Fruit fly (Drosophila melanogaster) whole organism, embryonic: Measurements from ENCODE around the gene Sec23.
A peak's percentile ranks its signal among the peaks of the same experiment; 100 is the strongest.

Experiments
- Atf6 ChIP-seq: fragments of 200-800 bp; sonication (Bioruptor generic); IDR thresholded peaks from 2 replicates; pipeline ENCODE4 v1.3.6; 2022; ENCODE audit warnings: missing biosample characterization, missing genetic modification characterization
- Bgb ChIP-seq: fragments of 200-800 bp; sonication (Bioruptor generic); IDR thresholded peaks from 2 replicates; pipeline ENCODE4 v1.3.6; 2022; ENCODE audit warnings: missing biosample characterization, missing genetic modification characterization; ENCODE audit not compliant: partially characterized antibody
- CG10431 ChIP-seq: fragments of 200-800 bp; sonication (Bioruptor generic); optimal IDR thresholded peaks from 3 replicates; lab custom pipeline; 2018; ENCODE audit warnings: missing biosample characterization, mild to moderate bottlenecking, missing genetic modification characterization
- CG10959 ChIP-seq: fragments of 200-800 bp; sonication (Bioruptor generic); IDR thresholded peaks from 2 replicates; pipeline ENCODE4 v1.3.6; 2022; ENCODE audit warnings: missing biosample characterization, missing genetic modification characterization
- CG11085 ChIP-seq: fragments of 200-800 bp; sonication (Bioruptor generic); IDR thresholded peaks from 2 replicates; pipeline ENCODE4 v1.3.6; 2022; ENCODE audit warnings: missing biosample characterization, missing genetic modification characterization
- CG12104 ChIP-seq: fragments of 200-800 bp; sonication (Bioruptor generic); optimal IDR thresholded peaks from 3 replicates; lab custom pipeline; 2016; ENCODE audit warnings: missing biosample characterization, missing genetic modification characterization
- CG13123 ChIP-seq: fragments of 200-800 bp; sonication (Bioruptor generic); optimal IDR thresholded peaks from 2 replicates; lab custom pipeline; 2016; ENCODE audit warnings: missing biosample characterization, missing genetic modification characterization
- CG14965 ChIP-seq: fragments of 200-800 bp; sonication (Bioruptor generic); optimal IDR thresholded peaks from 2 replicates; lab custom pipeline; 2016; ENCODE audit warnings: missing biosample characterization, missing genetic modification characterization, borderline replicate concordance
- CG15696 ChIP-seq: fragments of 200-800 bp; sonication (Bioruptor generic); optimal IDR thresholded peaks from 2 replicates; lab custom pipeline; 2019; ENCODE audit warnings: missing biosample characterization, mild to moderate bottlenecking, missing genetic modification characterization, moderate library complexity
- CG16863 ChIP-seq: fragments of 200-800 bp; sonication (Bioruptor generic); optimal IDR thresholded peaks from 3 replicates; lab custom pipeline; 2016; ENCODE audit warnings: missing biosample characterization, missing genetic modification characterization
- CG17568 ChIP-seq: fragments of 200-800 bp; sonication (Bioruptor generic); optimal IDR thresholded peaks from 2 replicates; lab custom pipeline; 2018; ENCODE audit warnings: missing biosample characterization, mild to moderate bottlenecking, missing genetic modification characterization, moderate library complexity
- CG18619 ChIP-seq: fragments of 200-800 bp; sonication (Bioruptor generic); optimal IDR thresholded peaks from 3 replicates; lab custom pipeline; 2017; ENCODE audit warnings: missing biosample characterization, mild to moderate bottlenecking, missing genetic modification characterization
- CG18764 ChIP-seq: fragments of 200-800 bp; sonication (Bioruptor generic); optimal IDR thresholded peaks from 3 replicates; lab custom pipeline; 2016; ENCODE audit warnings: missing biosample characterization, missing genetic modification characterization
- CG2875 ChIP-seq: fragments of 200-800 bp; sonication (Bioruptor generic); optimal IDR thresholded peaks from 2 replicates; lab custom pipeline; 2017; ENCODE audit warnings: missing biosample characterization, mild to moderate bottlenecking, missing genetic modification characterization, missing genetic modification reagents
- CG31441 ChIP-seq: fragments of 200-800 bp; sonication (Bioruptor generic); IDR thresholded peaks from 2 replicates; pipeline ENCODE4 v1.3.6; 2022; ENCODE audit warnings: missing biosample characterization, missing genetic modification characterization
- CG33213 ChIP-seq: fragments of 200-800 bp; sonication (Bioruptor generic); optimal IDR thresholded peaks from 3 replicates; lab custom pipeline; 2016; ENCODE audit warnings: missing biosample characterization, missing genetic modification characterization
- CG4617 ChIP-seq: fragments of 200-800 bp; sonication (Bioruptor generic); optimal IDR thresholded peaks from 3 replicates; lab custom pipeline; 2016; ENCODE audit warnings: missing biosample characterization, missing genetic modification characterization, borderline replicate concordance
- CG5245 ChIP-seq: fragments of 200-800 bp; sonication (Bioruptor generic); optimal IDR thresholded peaks from 3 replicates; lab custom pipeline; 2016; ENCODE audit warnings: missing biosample characterization, missing genetic modification characterization
- CG6791 ChIP-seq: fragments of 200-800 bp; sonication (Bioruptor generic); IDR thresholded peaks from 3 replicates; pipeline ENCODE4 v1.3.6; 2022; ENCODE audit warnings: missing biosample characterization, missing genetic modification characterization; ENCODE audit not compliant: partially characterized antibody
- CG8478 ChIP-seq: fragments of >200 bp; optimal IDR thresholded peaks from 2 replicates; lab custom pipeline; 2018
- CG9437 ChIP-seq: fragments of 200-800 bp; sonication (Bioruptor generic); optimal IDR thresholded peaks from 2 replicates; lab custom pipeline; 2018; ENCODE audit warnings: missing biosample characterization, mild to moderate bottlenecking, missing genetic modification characterization
- D19B ChIP-seq: fragments of 200-800 bp; sonication (Bioruptor generic); optimal IDR thresholded peaks from 2 replicates; lab custom pipeline; 2017; ENCODE audit warnings: missing biosample characterization, mild to moderate bottlenecking, missing genetic modification characterization
- Elba2 ChIP-seq: fragments of 200-800 bp; sonication (Bioruptor generic); optimal IDR thresholded peaks from 3 replicates; lab custom pipeline; 2016; ENCODE audit warnings: missing biosample characterization, missing genetic modification characterization
- Hand ChIP-seq: fragments of 200-800 bp; sonication (Bioruptor generic); optimal IDR thresholded peaks from 2 replicates; lab custom pipeline; 2017; ENCODE audit warnings: mild to moderate bottlenecking, missing biosample characterization, missing genetic modification reagents, missing genetic modification characterization
- Hey ChIP-seq: fragments of 200-800 bp; sonication (Bioruptor generic); optimal IDR thresholded peaks from 3 replicates; lab custom pipeline; 2018; ENCODE audit warnings: missing biosample characterization, mild to moderate bottlenecking, missing genetic modification characterization
- Hr39 ChIP-seq: fragments of >200 bp; optimal IDR thresholded peaks from 2 replicates; lab custom pipeline; 2017
- Hr78 ChIP-seq, 2 experiments: fragments of 200-800 bp in 1 of 2; fragments of >200 bp in 1 of 2; sonication (Bioruptor generic) in 1 of 2; optimal IDR thresholded peaks; 2 replicates each; lab custom pipeline; 2017 to 2019; ENCODE audit warnings: missing biosample characterization in 2 of 2, missing genetic modification characterization in 2 of 2, mild to moderate bottlenecking in 1 of 2, moderate library complexity in 1 of 2
- Kr ChIP-seq: fragments of 200-800 bp; sonication (Bioruptor generic); optimal IDR thresholded peaks from 2 replicates; lab custom pipeline; 2017; ENCODE audit warnings: missing biosample characterization, mild to moderate bottlenecking, missing genetic modification characterization
- Nf-YB ChIP-seq: fragments of 200-800 bp; sonication (Bioruptor generic); optimal IDR thresholded peaks from 3 replicates; lab custom pipeline; 2019; ENCODE audit warnings: missing biosample characterization, mild to moderate bottlenecking, missing genetic modification characterization, moderate library complexity
- Ptx1 ChIP-seq: fragments of 200-800 bp; sonication (Bioruptor generic); IDR thresholded peaks from 2 replicates; pipeline ENCODE4 v1.3.6; 2022; ENCODE audit warnings: missing biosample characterization, missing genetic modification characterization
- Spps ChIP-seq: fragments of 200-800 bp; sonication (Bioruptor generic); optimal IDR thresholded peaks from 2 replicates; lab custom pipeline; 2018; ENCODE audit warnings: missing biosample characterization, mild to moderate bottlenecking, missing genetic modification characterization
- az2 ChIP-seq: fragments of 200-800 bp; sonication (Bioruptor generic); optimal IDR thresholded peaks from 3 replicates; lab custom pipeline; 2016; ENCODE audit warnings: missing biosample characterization, missing genetic modification characterization
- crol ChIP-seq: fragments of 200-800 bp; sonication (Bioruptor generic); IDR thresholded peaks from 2 replicates; pipeline ENCODE4 v1.3.6; 2022; ENCODE audit warnings: missing biosample characterization, missing genetic modification characterization
- dan ChIP-seq: fragments of 200-800 bp; sonication (Bioruptor generic); IDR thresholded peaks from 2 replicates; pipeline ENCODE4 v1.3.6; 2022; ENCODE audit warnings: missing biosample characterization, missing genetic modification characterization
- gce ChIP-seq: fragments of 200-800 bp; sonication (Bioruptor generic); IDR thresholded peaks from 3 replicates; pipeline ENCODE4 v1.3.6; 2022; ENCODE audit warnings: missing biosample characterization, missing genetic modification characterization
- gcm2 ChIP-seq: fragments of 200-800 bp; sonication (Bioruptor generic); optimal IDR thresholded peaks from 2 replicates; lab custom pipeline; 2016; ENCODE audit warnings: missing biosample characterization, missing genetic modification characterization
- gem ChIP-seq: fragments of 200-800 bp; sonication (Bioruptor generic); optimal IDR thresholded peaks from 2 replicates; lab custom pipeline; 2019; ENCODE audit warnings: missing biosample characterization, mild to moderate bottlenecking, missing genetic modification characterization, moderate library complexity
- grn ChIP-seq: fragments of 200-800 bp; sonication (Bioruptor generic); optimal IDR thresholded peaks from 3 replicates; lab custom pipeline; 2017; ENCODE audit warnings: missing biosample characterization, missing genetic modification characterization
- luna ChIP-seq: fragments of 200-800 bp; sonication (Bioruptor generic); optimal IDR thresholded peaks from 2 replicates; lab custom pipeline; 2016; ENCODE audit warnings: missing biosample characterization, missing genetic modification characterization
- maf-S ChIP-seq: fragments of 200-800 bp; sonication (Bioruptor generic); optimal IDR thresholded peaks from 2 replicates; lab custom pipeline; 2016; ENCODE audit warnings: missing biosample characterization, missing genetic modification characterization
- p53 ChIP-seq: fragments of 200-800 bp; sonication (Bioruptor generic); optimal IDR thresholded peaks from 2 replicates; lab custom pipeline; 2016; ENCODE audit warnings: missing biosample characterization, missing genetic modification characterization
- pan ChIP-seq, 4 experiments: fragments of >200 bp in 3 of 4; fragments of 200-800 bp in 1 of 4; sonication (Bioruptor generic) in 1 of 4; optimal IDR thresholded peaks in 3 of 4; IDR thresholded peaks in 1 of 4; 2 replicates each; pipeline versions ENCODE4 v1.3.6 to Lab custom; 2017 to 2022; ENCODE audit warnings: missing biosample characterization in 2 of 4, missing genetic modification characterization in 2 of 4, mixed read lengths in 1 of 4
- repo ChIP-seq: fragments of 200-800 bp; sonication (Bioruptor generic); optimal IDR thresholded peaks from 2 replicates; lab custom pipeline; 2016; ENCODE audit warnings: missing biosample characterization, missing genetic modification characterization
- schlank ChIP-seq: fragments of 200-800 bp; sonication (Bioruptor generic); optimal IDR thresholded peaks from 2 replicates; lab custom pipeline; 2018; ENCODE audit warnings: missing biosample characterization, mild to moderate bottlenecking, missing genetic modification characterization
- tin ChIP-seq: fragments of 200-800 bp; sonication (Bioruptor generic); optimal IDR thresholded peaks from 3 replicates; lab custom pipeline; 2016; ENCODE audit warnings: missing biosample characterization, missing genetic modification characterization
- tio ChIP-seq: fragments of 200-800 bp; sonication (Bioruptor generic); optimal IDR thresholded peaks from 2 replicates; lab custom pipeline; 2017; ENCODE audit warnings: missing biosample characterization, missing genetic modification characterization, inconsistent platforms
- toy ChIP-seq: fragments of 200-800 bp; sonication (Bioruptor generic); IDR thresholded peaks from 2 replicates; pipeline ENCODE4 v1.3.6; 2022; ENCODE audit warnings: missing biosample characterization, missing genetic modification characterization
- twi ChIP-seq: fragments of 200-800 bp; optimal IDR thresholded peaks from 2 replicates; lab custom pipeline; 2019; ENCODE audit warnings: missing biosample characterization, mild to moderate bottlenecking, missing genetic modification characterization, moderate library complexity
- vfl ChIP-seq: fragments of 200-800 bp; sonication (Bioruptor generic); optimal IDR thresholded peaks from 2 replicates; lab custom pipeline; 2016; ENCODE audit warnings: missing biosample characterization, missing genetic modification characterization

Sec23 gene

dm6 chr3R:5682921-5683748 is 34.3 kb downstream of the Sec23 start (continued):
- TF ChIP-seq schlank (tag; lab: Kevin White, UChicago) (no peak), gcm2 (GFP tag; lab: Kevin White, UChicago) (peak; percentile 11), Nf-YB (GFP tag; lab: Kevin White, UChicago) (peak; percentile 21), CG4617 (GFP tag; lab: Kevin White, UChicago) (peak; percentile 12), dan (GFP tag; lab: Robert Waterston, UW) (no peak), maf-S (GFP tag; lab: Kevin White, UChicago) (no peak), luna (no peak), Hr39 (lab: Kevin White, UChicago) (no peak), CG10959 (no peak), twi (tag; lab: Kevin White, UChicago) (peak; percentile 14), Hand (GFP tag; lab: Kevin White, UChicago) (no peak), CG18764 (peak; percentile 31), CG12104 (GFP tag; lab: Kevin White, UChicago) (no peak), Elba2 (no peak), az2 (peak; percentile 70), D19B (GFP tag; lab: Kevin White, UChicago) (no peak), CG11085 (GFP tag; lab: Robert Waterston, UW) (no peak), Hey (tag; lab: Kevin White, UChicago) (no peak), CG13123 (GFP tag; lab: Kevin White, UChicago) (no peak), grn (no peak), Kr (GFP tag; lab: Kevin White, UChicago) (no peak), CG9437 (GFP tag; lab: Kevin White, UChicago) (peak; percentile 34), tin (GFP tag; lab: Kevin White, UChicago) (peak; percentile 59), gce (GFP tag; lab: Robert Waterston, UW) (peak; percentile 18; the same call in 1 of the 3 replicates), Spps (tag; lab: Kevin White, UChicago) (peak; percentile 51), tio (GFP tag; lab: Kevin White, UChicago) (no peak), vfl (GFP tag; lab: Kevin White, UChicago) (no peak), Ptx1 (GFP tag; lab: Robert Waterston, UW) (peak; percentile 50), CG10431 (peak; percentile 31), p53 (GFP tag; lab: Kevin White, UChicago) (no peak), CG15696 (peak; percentile 48), CG2875 (GFP tag; lab: Kevin White, UChicago) (peak; percentile 59), Atf6 (GFP tag; lab: Robert Waterston, UW) (no peak), CG18619 (GFP tag; lab: Kevin White, UChicago) (no peak), CG16863 (peak; percentile 41), CG8478 (lab: Kevin White, UChicago) (no peak), CG17568 (GFP tag; lab: Kevin White, UChicago) (no peak), Hr78 (GFP tag; optimal IDR thresholded peaks at IDR 0.05; lab: Kevin White, UChicago) (peak in 1 of 2 experiments; percentile 27), CG31441 (GFP tag; lab: Robert Waterston, UW) (peak; percentile 83), crol (GFP tag; lab: Robert Waterston, UW) (peak; percentile 92), CG6791 (GFP tag; lab: Robert Waterston, UW) (no peak), toy (GFP tag; lab: Robert Waterston, UW) (no peak), Bgb (GFP tag; lab: Robert Waterston, UW) (no peak), repo (GFP tag; lab: Kevin White, UChicago) (no peak), CG14965 (GFP tag; lab: Kevin White, UChicago) (no peak), CG33213 (no peak), pan (optimal IDR thresholded peaks at IDR 0.05; lab: Kevin White, UChicago) (no peak), pan (GFP tag; optimal IDR thresholded peaks at IDR 0.05 in 1 of 2, IDR thresholded peaks at IDR 0.05 in 1 of 2) (peak in 1 of 2 experiments; percentile 70), CG5245 (peak; percentile 56), gem (tag; lab: Kevin White, UChicago) (peak; percentile 83)
